Fruit fly (Drosophila melanogaster) whole organism, embryonic: ENCODE measurements around the gene Indy-2.

Source experiments
- CG10209 ChIP-seq: fragments of 200-800 bp; sonication (Bioruptor generic); optimal IDR thresholded peaks from 3 replicates; lab custom pipeline; 2017; ENCODE audit warnings: missing biosample characterization, mild to moderate bottlenecking, missing genetic modification characterization, missing genetic modification reagents
- CG10654 ChIP-seq: fragments of 200-800 bp; sonication (Bioruptor generic); optimal IDR thresholded peaks from 2 replicates; lab custom pipeline; 2016; ENCODE audit warnings: missing biosample characterization, missing genetic modification characterization
- CG11456 ChIP-seq: fragments of 200-800 bp; sonication (Bioruptor generic); IDR thresholded peaks from 3 replicates; pipeline ENCODE4 v1.3.6; 2022; ENCODE audit warnings: missing biosample characterization, missing genetic modification characterization
- CG12942 ChIP-seq: fragments of 200-800 bp; sonication (Bioruptor generic); optimal IDR thresholded peaks from 3 replicates; lab custom pipeline; 2016; ENCODE audit warnings: missing biosample characterization, missing genetic modification characterization
- CG13775 ChIP-seq: fragments of 200-800 bp; sonication (Bioruptor generic); optimal IDR thresholded peaks from 3 replicates; lab custom pipeline; 2017; ENCODE audit warnings: missing biosample characterization, mild to moderate bottlenecking, missing genetic modification characterization
- CG17359 ChIP-seq: fragments of 200-800 bp; sonication (Bioruptor generic); optimal IDR thresholded peaks from 3 replicates; lab custom pipeline; 2018; ENCODE audit warnings: missing biosample characterization, mild to moderate bottlenecking, missing genetic modification characterization, moderate library complexity
- CG17612 ChIP-seq: fragments of 200-800 bp; sonication (Bioruptor generic); IDR thresholded peaks from 2 replicates; pipeline ENCODE4 v1.3.6; 2022; ENCODE audit warnings: missing biosample characterization, missing genetic modification characterization
- CG17802 ChIP-seq: fragments of 200-800 bp; sonication (Bioruptor generic); optimal IDR thresholded peaks from 2 replicates; lab custom pipeline; 2018; ENCODE audit warnings: missing biosample characterization, mild to moderate bottlenecking, missing genetic modification characterization, moderate library complexity
- CG18262 ChIP-seq: fragments of 200-800 bp; optimal IDR thresholded peaks from 3 replicates; lab custom pipeline; 2019; ENCODE audit warnings: missing biosample characterization, mild to moderate bottlenecking, missing genetic modification characterization, moderate library complexity
- CG18619 ChIP-seq: fragments of 200-800 bp; sonication (Bioruptor generic); optimal IDR thresholded peaks from 3 replicates; lab custom pipeline; 2017; ENCODE audit warnings: missing biosample characterization, mild to moderate bottlenecking, missing genetic modification characterization
- CG18764 ChIP-seq: fragments of 200-800 bp; sonication (Bioruptor generic); optimal IDR thresholded peaks from 3 replicates; lab custom pipeline; 2016; ENCODE audit warnings: missing biosample characterization, missing genetic modification characterization
- CG2120 ChIP-seq: fragments of 200-800 bp; sonication (Bioruptor generic); optimal IDR thresholded peaks from 3 replicates; lab custom pipeline; 2016; ENCODE audit warnings: missing biosample characterization, missing genetic modification characterization
- CG30020 ChIP-seq: fragments of 200-800 bp; optimal IDR thresholded peaks from 2 replicates; lab custom pipeline; 2019; ENCODE audit warnings: missing biosample characterization, mild to moderate bottlenecking, missing genetic modification characterization, moderate library complexity
- CG30403 ChIP-seq: fragments of 200-800 bp; sonication (Bioruptor generic); optimal IDR thresholded peaks from 3 replicates; lab custom pipeline; 2016; ENCODE audit warnings: missing biosample characterization, missing genetic modification characterization
- CG32772 ChIP-seq: fragments of 200-800 bp; sonication (Bioruptor generic); IDR thresholded peaks from 2 replicates; pipeline ENCODE4 v1.3.6; 2022; ENCODE audit warnings: missing biosample characterization, missing genetic modification characterization
- CG34376 ChIP-seq: fragments of 200-800 bp; sonication (Bioruptor generic); optimal IDR thresholded peaks from 2 replicates; lab custom pipeline; 2018; ENCODE audit warnings: missing biosample characterization, mild to moderate bottlenecking, missing genetic modification characterization
- CG6254 ChIP-seq: fragments of 200-800 bp; sonication (Bioruptor generic); optimal IDR thresholded peaks from 3 replicates; lab custom pipeline; 2017; ENCODE audit warnings: mild to moderate bottlenecking, missing biosample characterization, missing genetic modification reagents, missing genetic modification characterization
- CG7987 ChIP-seq: fragments of 200-800 bp; sonication (Bioruptor generic); optimal IDR thresholded peaks from 2 replicates; lab custom pipeline; 2018; ENCODE audit warnings: missing biosample characterization, mild to moderate bottlenecking, missing genetic modification characterization, moderate library complexity
- CG9437 ChIP-seq: fragments of 200-800 bp; sonication (Bioruptor generic); optimal IDR thresholded peaks from 2 replicates; lab custom pipeline; 2018; ENCODE audit warnings: missing biosample characterization, mild to moderate bottlenecking, missing genetic modification characterization
- Dll ChIP-seq: fragments of 200-800 bp; sonication (Bioruptor generic); IDR thresholded peaks from 4 replicates; pipeline ENCODE4 v1.3.6; 2022; ENCODE audit warnings: missing biosample characterization, missing genetic modification characterization; ENCODE audit not compliant: partially characterized antibody
- Doc2 ChIP-seq: fragments of 200-800 bp; sonication (Bioruptor generic); IDR thresholded peaks from 2 replicates; pipeline ENCODE4 v1.3.6; 2022; ENCODE audit warnings: missing biosample characterization, missing genetic modification characterization
- Dref ChIP-seq: fragments of 200-800 bp; sonication (Bioruptor generic); IDR thresholded peaks from 2 replicates; pipeline ENCODE4 v1.3.6; 2022; ENCODE audit warnings: missing biosample characterization, missing genetic modification characterization
- HmgZ ChIP-seq: fragments of 200-800 bp; sonication (Bioruptor generic); optimal IDR thresholded peaks from 2 replicates; lab custom pipeline; 2018; ENCODE audit warnings: missing biosample characterization, mild to moderate bottlenecking, missing genetic modification characterization
- Hmr ChIP-seq: fragments of 200-800 bp; sonication (Bioruptor generic); optimal IDR thresholded peaks from 3 replicates; lab custom pipeline; 2017; ENCODE audit warnings: mild to moderate bottlenecking, missing biosample characterization, missing genetic modification reagents, missing genetic modification characterization
- MBD-R2 ChIP-seq: fragments of 200-800 bp; sonication (Bioruptor generic); IDR thresholded peaks from 2 replicates; pipeline ENCODE4 v1.3.6; 2022; ENCODE audit warnings: missing biosample characterization, missing genetic modification characterization
- MESR4 ChIP-seq: fragments of 200-800 bp; sonication (Bioruptor generic); optimal IDR thresholded peaks from 2 replicates; lab custom pipeline; 2018; ENCODE audit warnings: missing biosample characterization, mild to moderate bottlenecking, missing genetic modification characterization, moderate library complexity
- Med ChIP-seq: fragments of 200-800 bp; sonication (Bioruptor generic); peaks from one replicate; lab custom pipeline; 2016; ENCODE audit warnings: missing biosample characterization, missing genetic modification characterization, mild to moderate bottlenecking, inconsistent platforms, moderate library complexity
- NFAT ChIP-seq: fragments of 200-800 bp; sonication (Bioruptor generic); IDR thresholded peaks from 2 replicates; pipeline ENCODE4 v1.3.6; 2022; ENCODE audit warnings: missing biosample characterization, missing genetic modification characterization
- Optix ChIP-seq: fragments of 200-800 bp; sonication (Bioruptor generic); IDR thresholded peaks from 3 replicates; pipeline ENCODE4 v1.3.6; 2022; ENCODE audit warnings: missing biosample characterization, missing genetic modification characterization
- Six4 ChIP-seq: fragments of 200-800 bp; sonication (Bioruptor generic); optimal IDR thresholded peaks from 2 replicates; lab custom pipeline; 2016; ENCODE audit warnings: missing biosample characterization, missing genetic modification characterization
- Sry-δ ChIP-seq: fragments of 200-800 bp; sonication (Bioruptor generic); optimal IDR thresholded peaks from 2 replicates; lab custom pipeline; 2016; ENCODE audit warnings: missing biosample characterization, missing genetic modification characterization
- amos ChIP-seq: fragments of 200-800 bp; sonication (Bioruptor generic); IDR thresholded peaks from 2 replicates; pipeline ENCODE4 v1.3.6; 2022; ENCODE audit warnings: missing biosample characterization, missing genetic modification characterization; ENCODE audit not compliant: partially characterized antibody
- bbx ChIP-seq: fragments of 200-800 bp; sonication (Bioruptor generic); IDR thresholded peaks from 2 replicates; pipeline ENCODE4 v1.3.6; 2022; ENCODE audit warnings: missing biosample characterization, missing genetic modification characterization; ENCODE audit not compliant: partially characterized antibody
- cad ChIP-seq: fragments of >200 bp; optimal IDR thresholded peaks from 2 replicates; lab custom pipeline; 2017; ENCODE audit warnings: missing biosample characterization, missing genetic modification characterization
- chm ChIP-seq: fragments of 200-800 bp; sonication (Bioruptor generic); IDR thresholded peaks from 2 replicates; pipeline ENCODE4 v1.3.6; 2022; ENCODE audit warnings: missing biosample characterization, missing genetic modification characterization
- ci ChIP-seq: fragments of 200-800 bp; sonication (Bioruptor generic); IDR thresholded peaks from 3 replicates; pipeline ENCODE4 v1.3.6; 2022; ENCODE audit warnings: missing biosample characterization, missing genetic modification characterization
- cwo ChIP-seq: fragments of 200-800 bp; sonication (Bioruptor generic); optimal IDR thresholded peaks from 3 replicates; lab custom pipeline; 2017; ENCODE audit warnings: missing biosample characterization, missing genetic modification characterization, mild to moderate bottlenecking, moderate library complexity, missing genetic modification reagents
- dimm ChIP-seq: fragments of 200-800 bp; sonication (Bioruptor generic); IDR thresholded peaks from 2 replicates; pipeline ENCODE4 v1.3.6; 2022; ENCODE audit warnings: missing biosample characterization, missing genetic modification characterization
- disco-r ChIP-seq: fragments of 200-800 bp; sonication (Bioruptor generic); optimal IDR thresholded peaks from 2 replicates; lab custom pipeline; 2016; ENCODE audit warnings: missing biosample characterization, missing genetic modification characterization
- esg ChIP-seq: fragments of 200-800 bp; sonication (Bioruptor generic); conservative IDR thresholded peaks from 2 replicates; pipeline ENCODE4 v1.3.6; 2022; ENCODE audit warnings: missing biosample characterization, missing genetic modification characterization
- fd96Cb ChIP-seq: fragments of 200-800 bp; sonication (Bioruptor generic); optimal IDR thresholded peaks from 2 replicates; lab custom pipeline; 2018; ENCODE audit warnings: missing biosample characterization, mild to moderate bottlenecking, missing genetic modification characterization, moderate library complexity
- ind ChIP-seq: fragments of 200-800 bp; sonication (Bioruptor generic); optimal IDR thresholded peaks from 3 replicates; lab custom pipeline; 2016; ENCODE audit warnings: missing biosample characterization, missing genetic modification characterization
- jigr1 ChIP-seq: fragments of 200-800 bp; sonication (Bioruptor generic); IDR thresholded peaks from 3 replicates; pipeline ENCODE4 v1.3.6; 2022; ENCODE audit warnings: missing biosample characterization, missing genetic modification characterization
- pzg ChIP-seq: fragments of 200-800 bp; sonication (Bioruptor generic); optimal IDR thresholded peaks from 3 replicates; lab custom pipeline; 2018; ENCODE audit warnings: missing biosample characterization, mild to moderate bottlenecking, missing genetic modification characterization, moderate library complexity
- slou ChIP-seq: fragments of 200-800 bp; sonication (Bioruptor generic); optimal IDR thresholded peaks from 3 replicates; lab custom pipeline; 2016; ENCODE audit warnings: missing biosample characterization, missing genetic modification characterization
- ssp ChIP-seq: fragments of 200-800 bp; sonication (Bioruptor generic); IDR thresholded peaks from 2 replicates; pipeline ENCODE4 v1.3.6; 2022; ENCODE audit warnings: missing biosample characterization, missing genetic modification characterization
- twi ChIP-seq: fragments of 200-800 bp; optimal IDR thresholded peaks from 2 replicates; lab custom pipeline; 2019; ENCODE audit warnings: missing biosample characterization, mild to moderate bottlenecking, missing genetic modification characterization, moderate library complexity
- vvl ChIP-seq: fragments of 200-800 bp; sonication (Bioruptor generic); IDR thresholded peaks from 2 replicates; pipeline ENCODE4 v1.3.6; 2022; ENCODE audit warnings: missing biosample characterization, missing genetic modification characterization
- wek ChIP-seq: fragments of 200-800 bp; sonication (Bioruptor generic); optimal IDR thresholded peaks from 3 replicates; lab custom pipeline; 2018; ENCODE audit warnings: missing biosample characterization, mild to moderate bottlenecking, missing genetic modification characterization, moderate library complexity

Indy-2 gene

DNA sequence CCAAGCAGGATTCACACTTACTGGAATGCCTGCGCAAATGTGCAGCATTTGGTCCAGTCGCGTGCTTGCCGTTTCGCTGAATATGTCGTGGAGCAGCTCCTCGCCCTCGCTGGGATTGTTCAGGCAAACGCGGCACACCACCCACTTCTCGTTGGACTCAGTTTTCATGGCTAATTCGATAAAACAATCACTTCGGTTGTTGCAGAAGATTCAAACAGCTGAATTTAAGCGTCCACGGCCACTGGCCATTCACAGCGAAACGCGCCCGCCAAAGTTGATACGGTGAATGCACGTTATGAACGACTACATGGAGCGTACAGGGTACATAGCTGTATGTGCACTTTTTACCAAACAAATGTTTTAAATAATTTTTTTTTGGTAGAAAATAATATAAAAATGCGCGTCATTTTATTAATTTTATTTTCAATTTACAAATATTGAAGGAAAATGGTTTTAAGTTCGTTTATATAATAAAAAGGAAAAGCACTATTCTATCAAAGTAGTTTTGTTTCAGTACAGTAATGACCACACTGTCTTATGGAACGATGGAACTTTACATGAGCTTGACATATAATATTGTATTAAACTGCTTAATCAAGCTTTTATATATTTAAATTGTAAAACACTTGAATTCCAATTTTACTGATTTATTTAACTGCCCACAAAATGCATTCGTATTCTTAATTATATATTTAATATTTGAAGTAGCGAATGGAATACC, 11.4 kb upstream of the Indy-2 start, which contains the start of gene trem (continued):
- TF ChIP-seq CG34376, result no peak
- TF ChIP-seq slou (GFP tag; lab: Kevin White, UChicago), result peak; percentile 60
- TF ChIP-seq CG18764 (GFP tag; lab: Kevin White, UChicago), result peak; percentile 51
- TF ChIP-seq cwo (GFP tag; lab: Kevin White, UChicago), result peak; percentile 39
- peak; percentile 71 for TF ChIP-seq CG18619 (GFP tag; lab: Kevin White, UChicago)
- TF ChIP-seq CG18262 (tag; lab: Kevin White, UChicago), result peak; percentile 81
- no peak for TF ChIP-seq Hmr (GFP tag; lab: Kevin White, UChicago)
- peak; percentile 18 for TF ChIP-seq HmgZ (tag; lab: Kevin White, UChicago)
- peak; percentile 40 for TF ChIP-seq Six4 (GFP tag; lab: Kevin White, UChicago)
- TF ChIP-seq amos, result no peak
- TF ChIP-seq, all 482 proteins: peak for 258

DNA sequence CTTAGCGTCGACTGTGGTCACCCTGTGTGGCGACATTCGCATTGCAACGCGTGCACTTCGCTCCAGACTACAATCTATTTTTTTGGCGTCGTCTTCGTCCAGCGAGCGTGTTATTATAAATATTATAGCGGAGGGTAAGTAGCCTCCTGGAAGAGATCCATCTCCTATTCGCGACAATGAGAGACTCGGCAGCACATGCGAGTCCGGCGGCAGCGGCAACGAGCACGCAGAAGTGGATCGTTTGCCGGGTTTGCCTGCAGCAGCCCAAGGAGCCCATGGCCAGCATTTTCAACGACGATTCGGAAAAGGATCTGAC, 10.8 kb upstream of the Indy-2 start, which contains the start of gene idc:
Gene idc (plus strand): TSS at position 60 of the 316 bp plus-strand sequence.
- TF ChIP-seq pzg (GFP tag; lab: Kevin White, UChicago) (peak; percentile 10), fd96Cb (tag; lab: Kevin White, UChicago) (no peak), CG10654 (GFP tag; lab: Kevin White, UChicago) (no peak), Dref (GFP tag; lab: Robert Waterston, UW) (0 out of 2 replicates have a peak, but pooled peaks have one; percentile 25), Med (GFP tag; lab: Kevin White, UChicago) (peak; percentile 71), ci (GFP tag; lab: Robert Waterston, UW) (peak; percentile 53; the same call in 2 of the 3 replicates), CG30403 (peak; percentile 45), wek (GFP tag; lab: Kevin White, UChicago) (peak; percentile 93), CG9437 (peak; percentile 47), twi (no peak), Dll (GFP tag; lab: Robert Waterston, UW) (0 out of 4 replicates have a peak, but pooled peaks have one; percentile 16), Optix (GFP tag; lab: Robert Waterston, UW) (no peak), CG2120 (no peak), CG11456 (0 out of 3 replicates have a peak, but pooled peaks have one; percentile 59), MESR4 (GFP tag; lab: Kevin White, UChicago) (peak; percentile 63), disco-r (GFP tag; lab: Kevin White, UChicago) (no peak), CG32772 (GFP tag; lab: Robert Waterston, UW) (no peak), Doc2 (no peak), CG17802 (tag; lab: Kevin White, UChicago) (peak; percentile 32), CG30020 (peak; percentile 83), MBD-R2 (peak; percentile 59), CG13775 (peak; percentile 69), CG12942 (no peak), CG6254 (peak; percentile 99), esg (GFP tag; lab: Robert Waterston, UW) (no peak), NFAT (GFP tag; lab: Robert Waterston, UW) (peak; percentile 41; the same call in 1 of the 2 replicates), cad (GFP tag; lab: Kevin White, UChicago) (peak; percentile 20), CG17359 (tag; lab: Kevin White, UChicago) (no peak)

DNA sequence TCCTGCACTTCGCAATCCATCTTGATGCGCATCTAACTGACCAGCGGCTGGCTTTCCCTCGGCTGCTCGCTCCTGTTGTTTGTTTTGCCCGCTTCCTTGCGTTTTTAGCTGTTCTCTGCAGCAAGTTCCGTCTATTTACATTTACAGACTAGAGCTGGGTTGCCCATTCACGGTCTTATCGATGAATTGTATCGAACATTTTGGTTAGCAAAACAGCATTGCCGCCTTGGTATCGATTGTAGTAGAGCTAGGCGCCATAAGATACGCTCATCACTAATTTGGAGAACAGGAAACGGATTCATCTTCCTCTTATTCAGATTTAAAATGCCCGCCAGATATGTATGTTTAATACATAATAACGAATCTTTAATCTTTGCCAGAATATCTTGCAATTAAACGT, 6.7 kb upstream of the Indy-2 start, which contains the start of gene Regnase-1:
Gene Regnase-1 (minus strand): TSS at position 170 of the 400 bp plus-strand sequence.
- TF ChIP-seq MBD-R2, result peak; percentile 96
- peak; percentile 65 for TF ChIP-seq ssp
- no peak for TF ChIP-seq jigr1 (GFP tag; lab: Robert Waterston, UW)
- TF ChIP-seq Sry-δ, result peak; percentile 100
- peak; percentile 71 for TF ChIP-seq ind (GFP tag; lab: Kevin White, UChicago)
- TF ChIP-seq vvl (GFP tag; lab: Robert Waterston, UW), result peak; percentile 96
- TF ChIP-seq CG7987 (GFP tag; lab: Kevin White, UChicago), result peak; percentile 98
- TF ChIP-seq CG10209 (GFP tag; lab: Kevin White, UChicago), result peak; percentile 87
- TF ChIP-seq chm (GFP tag; lab: Robert Waterston, UW), result peak; percentile 97
- peak; percentile 61; the same call in 1 of the 2 replicates for TF ChIP-seq CG17612 (GFP tag; lab: Robert Waterston, UW)
- TF ChIP-seq dimm (GFP tag; lab: Robert Waterston, UW), result peak; percentile 57; the same call in 1 of the 2 replicates
- peak; percentile 96 for TF ChIP-seq bbx (GFP tag; lab: Robert Waterston, UW)
